Worm (Caenorhabditis elegans): ENCODE results near the gene coq-8.

The coq-8 gene

ce11 chrIII:4883429-4883828 lies 20.2 kb downstream of the coq-8 start, which contains the start of gene clec-5:
TSS of gene clec-5 (minus strand) at chrIII:4883606.
- TF ChIP-seq flt-1 (GFP tag; IDR thresholded peaks at IDR 0.05) = no peak
- no peak for TF ChIP-seq ztf-23 (GFP tag; IDR thresholded peaks at IDR 0.05)
- TF ChIP-seq ztf-29 (GFP tag; IDR thresholded peaks at IDR 0.05) = no peak
- TF ChIP-seq T22C8.4 (GFP tag; IDR thresholded peaks at IDR 0.05) = no peak
- TF ChIP-seq med-1 (GFP tag; optimal IDR thresholded peaks at IDR 0.05; ENCODE audit: insufficient read depth) = no peak

ce11 chrIII:4887291-4887690 lies 24.1 kb downstream of the coq-8 start, which contains the start of gene clec-6:
TSS of gene clec-6 (minus strand) at chrIII:4887444.
- TF ChIP-seq med-1 (GFP tag; optimal IDR thresholded peaks at IDR 0.05; ENCODE audit: insufficient read depth) (no peak), ztf-29 (GFP tag; IDR thresholded peaks at IDR 0.05) (no peak), cog-1 (tag; optimal IDR thresholded peaks at IDR 0.05) (no peak), flt-1 (GFP tag; IDR thresholded peaks at IDR 0.05) (no peak), ref-1 (GFP tag; conservative IDR thresholded peaks at IDR 0.05) (no peak), klf-2 (GFP tag; conservative IDR thresholded peaks at IDR 0.05) (no peak), tab-1 (GFP tag; IDR thresholded peaks at IDR 0.05) (no peak), ztf-23 (GFP tag; IDR thresholded peaks at IDR 0.05) (no peak), T22C8.4 (GFP tag; IDR thresholded peaks at IDR 0.05) (no peak)

DNA sequence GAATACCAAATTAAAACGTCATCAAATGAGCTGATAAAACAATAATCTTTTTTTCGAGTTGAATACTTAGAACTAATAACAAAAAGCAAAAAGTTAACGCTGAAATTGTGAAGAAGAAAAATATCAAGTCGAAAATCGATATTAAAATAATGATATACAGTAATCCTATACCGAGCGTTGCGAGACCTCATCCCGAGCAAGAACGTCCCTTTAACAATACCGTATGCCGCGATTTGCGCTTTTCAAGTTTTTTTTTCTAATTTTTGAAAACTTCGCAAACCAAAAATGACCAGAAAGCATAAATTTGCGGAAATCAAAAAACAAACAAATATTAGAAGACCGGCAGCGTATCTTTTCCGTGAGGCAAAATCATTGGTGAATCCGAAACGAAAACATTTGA lies 27.8 kb downstream of the coq-8 start, which contains the start of gene F26F4.5:
TSS of gene F26F4.5 (minus strand) at position 256 of the 400 bp plus-strand sequence.
- TF ChIP-seq T22C8.4 (GFP tag; IDR thresholded peaks at IDR 0.05) (no peak), med-1 (GFP tag; optimal IDR thresholded peaks at IDR 0.05; ENCODE audit: insufficient read depth) (no peak), flt-1 (GFP tag; IDR thresholded peaks at IDR 0.05) (no peak), klf-2 (GFP tag; conservative IDR thresholded peaks at IDR 0.05) (no peak), tab-1 (GFP tag; IDR thresholded peaks at IDR 0.05) (no peak)

DNA sequence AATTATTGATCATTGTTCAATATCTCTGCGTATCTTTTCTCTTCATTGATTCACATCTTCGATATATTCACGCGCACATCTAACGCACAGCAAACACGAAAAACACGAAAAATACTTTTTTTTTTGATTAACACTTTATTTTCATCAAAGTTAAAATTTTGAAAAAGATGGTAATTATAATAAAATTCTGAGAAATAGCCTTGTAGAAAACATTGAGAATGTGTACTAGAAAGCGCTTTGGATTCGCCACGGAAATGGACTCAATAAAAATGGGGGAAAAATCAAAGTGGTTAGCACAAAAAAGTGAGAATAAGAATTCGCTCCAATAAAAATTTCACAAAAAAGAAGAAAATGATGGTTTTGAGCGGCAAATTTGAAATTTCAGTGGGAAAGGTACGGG lies 30.3 kb downstream of the coq-8 start, which contains the start of gene F26F4.6:
TSS of gene F26F4.6 (minus strand) at position 101 of the 400 bp plus-strand sequence.
- TF ChIP-seq ref-1 (GFP tag; conservative IDR thresholded peaks at IDR 0.05) = no peak
- TF ChIP-seq T22C8.4 (GFP tag; IDR thresholded peaks at IDR 0.05) = no peak
- no peak for TF ChIP-seq med-1 (GFP tag; optimal IDR thresholded peaks at IDR 0.05; ENCODE audit: insufficient read depth)
- TF ChIP-seq ztf-29 (GFP tag; IDR thresholded peaks at IDR 0.05) = no peak
- TF ChIP-seq ztf-23 (GFP tag; IDR thresholded peaks at IDR 0.05) = no peak
- TF ChIP-seq tab-1 (GFP tag; IDR thresholded peaks at IDR 0.05) = no peak
- TF ChIP-seq cog-1 (tag; optimal IDR thresholded peaks at IDR 0.05) = no peak
- TF ChIP-seq klf-2 (GFP tag; conservative IDR thresholded peaks at IDR 0.05) = no peak

- TF ChIP-seq flt-1 (GFP tag; IDR thresholded peaks at IDR 0.05) (no peak), ztf-23 (GFP tag; IDR thresholded peaks at IDR 0.05) (no peak)
Observed at ce11 chrIII:4895313-4895712, 32.1 kb downstream of the coq-8 start.

- TF ChIP-seq flt-1 (GFP tag; IDR thresholded peaks at IDR 0.05) = no peak
Observed at ce11 chrIII:4899035-4899578, 35.9 kb downstream of the coq-8 start, which contains the start of gene nhl-2. TSS of gene nhl-2 (minus strand) at chrIII:4899085.

- TF ChIP-seq klf-2 (GFP tag; conservative IDR thresholded peaks at IDR 0.05) (no peak), flt-1 (GFP tag; IDR thresholded peaks at IDR 0.05) (peak; percentile 84), med-1 (GFP tag; optimal IDR thresholded peaks at IDR 0.05; ENCODE audit: insufficient read depth) (no peak), ztf-29 (GFP tag; IDR thresholded peaks at IDR 0.05) (no peak), ztf-23 (GFP tag; IDR thresholded peaks at IDR 0.05) (peak; percentile 94), cog-1 (tag; optimal IDR thresholded peaks at IDR 0.05) (peak; percentile 95), ref-1 (GFP tag; conservative IDR thresholded peaks at IDR 0.05) (no peak), T22C8.4 (GFP tag; IDR thresholded peaks at IDR 0.05) (peak; percentile 36; the same call in 1 of the 2 replicates), tab-1 (GFP tag; IDR thresholded peaks at IDR 0.05) (no peak)
Observed at ce11 chrIII:4899728-4900127, 36.5 kb downstream of the coq-8 start.

ce11 chrIII:4900260-4900659 lies 37.0 kb downstream of the coq-8 start, which contains the start of gene tag-340:
TSS of gene tag-340 (plus strand) at chrIII:4900508.
- no peak for TF ChIP-seq ztf-23 (GFP tag; IDR thresholded peaks at IDR 0.05)
- TF ChIP-seq tab-1 (GFP tag; IDR thresholded peaks at IDR 0.05) = no peak
- no peak for TF ChIP-seq klf-2 (GFP tag; conservative IDR thresholded peaks at IDR 0.05)
- TF ChIP-seq cog-1 (tag; optimal IDR thresholded peaks at IDR 0.05) = no peak
- TF ChIP-seq ztf-29 (GFP tag; IDR thresholded peaks at IDR 0.05) = no peak
- TF ChIP-seq ref-1 (GFP tag; conservative IDR thresholded peaks at IDR 0.05) = no peak
- TF ChIP-seq med-1 (GFP tag; optimal IDR thresholded peaks at IDR 0.05; ENCODE audit: insufficient read depth) = no peak
- TF ChIP-seq flt-1 (GFP tag; IDR thresholded peaks at IDR 0.05) = no peak
- TF ChIP-seq T22C8.4 (GFP tag; IDR thresholded peaks at IDR 0.05) = no peak

DNA sequence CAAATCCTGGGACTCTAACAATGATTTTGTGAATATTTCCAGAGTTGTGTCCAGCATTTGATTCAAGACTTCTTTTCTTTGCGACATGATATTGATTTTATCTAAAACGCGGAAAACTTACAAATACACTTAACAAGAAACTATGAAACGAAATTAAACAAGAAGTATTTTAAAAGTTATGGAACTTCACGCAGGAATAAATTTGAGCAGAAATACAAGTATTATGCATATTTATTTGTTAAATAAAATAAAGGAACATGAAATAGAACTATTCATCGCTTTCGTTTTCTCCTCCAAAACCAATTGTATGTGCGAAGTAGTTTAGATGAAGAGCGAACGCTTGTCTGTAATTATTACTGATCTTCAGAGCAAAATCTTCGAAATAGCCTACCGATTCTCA lies 40.6 kb downstream of the coq-8 start, which contains the start of gene kbp-2:
TSS of gene kbp-2 (minus strand) at position 101 of the 400 bp plus-strand sequence.
- TF ChIP-seq flt-1 (GFP tag; IDR thresholded peaks at IDR 0.05) (no peak), tab-1 (GFP tag; IDR thresholded peaks at IDR 0.05) (no peak), cog-1 (tag; optimal IDR thresholded peaks at IDR 0.05) (no peak), T22C8.4 (GFP tag; IDR thresholded peaks at IDR 0.05) (no peak), med-1 (GFP tag; optimal IDR thresholded peaks at IDR 0.05; ENCODE audit: insufficient read depth) (no peak), ztf-23 (GFP tag; IDR thresholded peaks at IDR 0.05) (no peak), ztf-29 (GFP tag; IDR thresholded peaks at IDR 0.05) (no peak), ref-1 (GFP tag; conservative IDR thresholded peaks at IDR 0.05) (no peak), klf-2 (GFP tag; conservative IDR thresholded peaks at IDR 0.05) (no peak)

DNA sequence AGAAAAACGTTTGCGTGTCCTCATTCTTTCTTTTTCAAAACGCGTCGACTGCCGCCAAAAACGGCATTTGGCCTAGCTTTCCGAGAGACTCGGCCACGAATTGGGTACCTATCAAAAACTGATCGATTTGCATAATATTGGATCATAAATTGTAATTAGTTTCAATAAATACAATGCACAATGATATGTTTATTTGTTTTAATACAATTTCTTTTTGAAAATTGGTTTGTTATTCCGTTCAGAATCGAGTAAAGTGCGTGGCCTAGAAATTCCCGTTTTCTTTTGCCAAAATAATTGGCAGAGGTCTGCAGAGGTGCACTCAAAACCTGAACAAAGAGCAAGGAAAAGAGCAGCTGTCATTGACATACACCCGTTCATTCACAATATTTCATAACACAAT lies 42.2 kb downstream of the coq-8 start, which contains the start of gene F26F4.8:
TSS of gene F26F4.8 (minus strand) at position 69 of the 400 bp plus-strand sequence.
- TF ChIP-seq T22C8.4 (GFP tag; IDR thresholded peaks at IDR 0.05) = no peak
- no peak for TF ChIP-seq klf-2 (GFP tag; conservative IDR thresholded peaks at IDR 0.05)
- no peak for TF ChIP-seq ztf-23 (GFP tag; IDR thresholded peaks at IDR 0.05)
- no peak for TF ChIP-seq flt-1 (GFP tag; IDR thresholded peaks at IDR 0.05)
- no peak for TF ChIP-seq med-1 (GFP tag; optimal IDR thresholded peaks at IDR 0.05; ENCODE audit: insufficient read depth)
- no peak for TF ChIP-seq ref-1 (GFP tag; conservative IDR thresholded peaks at IDR 0.05)
- TF ChIP-seq tab-1 (GFP tag; IDR thresholded peaks at IDR 0.05) = no peak
- TF ChIP-seq ztf-29 (GFP tag; IDR thresholded peaks at IDR 0.05) = no peak
- TF ChIP-seq cog-1 (tag; optimal IDR thresholded peaks at IDR 0.05) = no peak
